Worm (Caenorhabditis elegans) whole organism, midembryonic: Measurements from ENCODE around the gene ztf-13.

ENCODE experiments used
- T22C8.4 ChIP-seq: fragments of 200-800 bp; sonication (Bioruptor generic); IDR thresholded peaks from 2 replicates; pipeline ENCODE4 v1.3.6; 2022; ENCODE audit warnings: missing genetic modification characterization, missing compliant biosample characterization
- flt-1 ChIP-seq: fragments of 200-800 bp; sonication (Bioruptor generic); IDR thresholded peaks from 2 replicates; pipeline ENCODE4 v1.3.6; 2022; ENCODE audit warnings: missing genetic modification characterization, missing compliant biosample characterization
- klf-2 ChIP-seq: fragments of 200-800 bp; sonication (Bioruptor generic); conservative IDR thresholded peaks from 2 replicates; pipeline ENCODE4 v1.3.6; 2022; ENCODE audit warnings: missing genetic modification reagents, missing genetic modification characterization, missing compliant biosample characterization
- med-1 ChIP-seq: sonication (generic microtip); optimal IDR thresholded peaks from 2 replicates; lab custom pipeline; 2017; ENCODE audit warnings: missing genetic modification characterization, mild to moderate bottlenecking, missing compliant biosample characterization, antibody characterized with exemption, missing genetic modification reagents; ENCODE audit not compliant: insufficient read depth
- ref-1 ChIP-seq: fragments of 200-800 bp; sonication (Bioruptor generic); conservative IDR thresholded peaks from 2 replicates; pipeline ENCODE4 v1.3.6; 2022; ENCODE audit warnings: missing genetic modification reagents, missing genetic modification characterization, missing compliant biosample characterization
- ztf-23 ChIP-seq: fragments of 200-800 bp; sonication (Bioruptor generic); IDR thresholded peaks from 2 replicates; pipeline ENCODE4 v1.3.6; 2022; ENCODE audit warnings: missing genetic modification reagents, missing genetic modification characterization, missing compliant biosample characterization
- ztf-29 ChIP-seq: fragments of 200-800 bp; sonication (Bioruptor generic); IDR thresholded peaks from 2 replicates; pipeline ENCODE4 v1.3.6; 2022; ENCODE audit warnings: missing genetic modification reagents, missing genetic modification characterization, missing compliant biosample characterization

DNA sequence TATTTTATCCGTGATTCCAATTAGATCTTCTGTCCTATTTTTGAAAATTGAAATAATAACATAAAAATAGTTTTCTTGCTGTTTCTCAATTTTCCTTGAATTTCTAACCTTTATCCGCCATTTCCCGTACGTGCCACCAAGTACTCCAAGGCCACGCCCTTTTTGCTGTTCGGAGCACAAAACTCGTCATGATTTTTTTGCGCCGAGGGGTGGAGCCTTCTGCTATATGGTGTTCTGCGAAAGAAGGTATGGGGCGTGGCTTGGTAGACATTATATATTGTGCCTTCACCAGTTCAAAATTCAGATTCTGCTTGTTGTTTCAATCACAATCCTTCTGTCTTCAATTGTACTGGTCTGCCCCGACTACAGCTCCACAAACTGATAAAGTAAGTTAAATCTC, 43.3 kb upstream of the ztf-13 start, which contains the start of gene C15C7.4:
- no peak for TF ChIP-seq T22C8.4
- TF ChIP-seq ztf-29 (GFP tag; lab: Robert Waterston, UW) = no peak
- no peak for TF ChIP-seq ztf-23
- TF ChIP-seq klf-2 (GFP tag; lab: Robert Waterston, UW) = no peak
- TF ChIP-seq flt-1 (GFP tag; lab: Robert Waterston, UW) = no peak
- no peak for TF ChIP-seq med-1
- no peak for TF ChIP-seq ref-1 (GFP tag; lab: Robert Waterston, UW)
